Worm (Caenorhabditis elegans) whole organism, midembryonic: ENCODE data around the gene chtb-3.

ENCODE experiments used
- T22C8.4 ChIP-seq: fragments of 200-800 bp; sonication (Bioruptor generic); IDR thresholded peaks from 2 replicates; pipeline ENCODE4 v1.3.6; 2022; ENCODE audit warnings: missing genetic modification characterization, missing compliant biosample characterization
- flt-1 ChIP-seq: fragments of 200-800 bp; sonication (Bioruptor generic); IDR thresholded peaks from 2 replicates; pipeline ENCODE4 v1.3.6; 2022; ENCODE audit warnings: missing genetic modification characterization, missing compliant biosample characterization
- klf-2 ChIP-seq: fragments of 200-800 bp; sonication (Bioruptor generic); conservative IDR thresholded peaks from 2 replicates; pipeline ENCODE4 v1.3.6; 2022; ENCODE audit warnings: missing genetic modification reagents, missing genetic modification characterization, missing compliant biosample characterization
- ref-1 ChIP-seq: fragments of 200-800 bp; sonication (Bioruptor generic); conservative IDR thresholded peaks from 2 replicates; pipeline ENCODE4 v1.3.6; 2022; ENCODE audit warnings: missing genetic modification reagents, missing genetic modification characterization, missing compliant biosample characterization
- tab-1 ChIP-seq: fragments of 200-800 bp; sonication (Bioruptor generic); IDR thresholded peaks from 2 replicates; pipeline ENCODE4 v1.3.6; 2022; ENCODE audit warnings: missing genetic modification characterization, missing compliant biosample characterization
- ztf-23 ChIP-seq: fragments of 200-800 bp; sonication (Bioruptor generic); IDR thresholded peaks from 2 replicates; pipeline ENCODE4 v1.3.6; 2022; ENCODE audit warnings: missing genetic modification reagents, missing genetic modification characterization, missing compliant biosample characterization

ce11 chrX:6341513-6341912 is 22.1 kb upstream of the chtb-3 start, which contains the start of gene C03B1.7:
- TF ChIP-seq flt-1 (GFP tag; lab: Robert Waterston, UW) (no peak), T22C8.4 (GFP tag; lab: Robert Waterston, UW) (no peak), ztf-23 (GFP tag; lab: Robert Waterston, UW) (no peak), klf-2 (GFP tag; lab: Robert Waterston, UW) (no peak), tab-1 (no peak), ref-1 (GFP tag; lab: Robert Waterston, UW) (no peak)
